Worm (Caenorhabditis elegans) whole organism, L1 larva: ENCODE data around the gene F54B8.1.

Source experiments
- blmp-1 ChIP-seq: fragments of 150-350 bp; optimal IDR thresholded peaks from 2 replicates; lab custom pipeline; 2014; ENCODE audit warnings: missing biosample characterization, missing genetic modification characterization
- lir-3 ChIP-seq: sonication (generic microtip); optimal IDR thresholded peaks from 2 replicates; lab custom pipeline; 2016; ENCODE audit warnings: mild to moderate bottlenecking, missing genetic modification characterization, moderate library complexity, missing compliant biosample characterization; ENCODE audit not compliant: poor library complexity
- mdl-1 ChIP-seq, 2 experiments: fragments of 150-350 bp; optimal IDR thresholded peaks; 2 replicates each; lab custom pipeline; 2014 to 2017; ENCODE audit warnings: missing biosample characterization in 2 of 2, missing genetic modification characterization in 2 of 2, inconsistent platforms in 1 of 2
- mep-1 ChIP-seq: fragments of 150-350 bp; optimal IDR thresholded peaks from 2 replicates; lab custom pipeline; 2014; ENCODE audit warnings: missing biosample characterization, missing genetic modification characterization
- nhr-11 ChIP-seq: fragments of 150-350 bp; optimal IDR thresholded peaks from 2 replicates; lab custom pipeline; 2014; ENCODE audit warnings: missing biosample characterization, missing genetic modification characterization
- nhr-77 ChIP-seq: fragments of 150-350 bp; optimal IDR thresholded peaks from 2 replicates; lab custom pipeline; 2014; ENCODE audit warnings: missing biosample characterization, missing genetic modification characterization
- rnt-1 ChIP-seq: sonication (generic microtip); optimal IDR thresholded peaks from 2 replicates; lab custom pipeline; 2016; ENCODE audit warnings: mild to moderate bottlenecking, missing genetic modification characterization, moderate library complexity, missing compliant biosample characterization
- sox-4 ChIP-seq: sonication (generic microtip); optimal IDR thresholded peaks from 2 replicates; lab custom pipeline; 2016; ENCODE audit warnings: missing genetic modification characterization, missing compliant biosample characterization
- unc-62 ChIP-seq: fragments of 150-350 bp; optimal IDR thresholded peaks from 2 replicates; lab custom pipeline; 2014; ENCODE audit warnings: missing biosample characterization, missing genetic modification reagents, missing genetic modification characterization
- unc-86 ChIP-seq: sonication (generic microtip); optimal IDR thresholded peaks from 2 replicates; lab custom pipeline; 2016; ENCODE audit warnings: missing genetic modification characterization, missing compliant biosample characterization
- zag-1 ChIP-seq: fragments of 150-350 bp; optimal IDR thresholded peaks from 2 replicates; lab custom pipeline; 2014; ENCODE audit warnings: missing biosample characterization, missing genetic modification characterization
- ztf-11 ChIP-seq, 2 experiments: sonication (generic microtip); optimal IDR thresholded peaks; 2 replicates each; lab custom pipeline; 2016 to 2017; ENCODE audit warnings: missing genetic modification characterization in 2 of 2, missing biosample characterization in 1 of 2, missing compliant biosample characterization in 1 of 2

DNA sequence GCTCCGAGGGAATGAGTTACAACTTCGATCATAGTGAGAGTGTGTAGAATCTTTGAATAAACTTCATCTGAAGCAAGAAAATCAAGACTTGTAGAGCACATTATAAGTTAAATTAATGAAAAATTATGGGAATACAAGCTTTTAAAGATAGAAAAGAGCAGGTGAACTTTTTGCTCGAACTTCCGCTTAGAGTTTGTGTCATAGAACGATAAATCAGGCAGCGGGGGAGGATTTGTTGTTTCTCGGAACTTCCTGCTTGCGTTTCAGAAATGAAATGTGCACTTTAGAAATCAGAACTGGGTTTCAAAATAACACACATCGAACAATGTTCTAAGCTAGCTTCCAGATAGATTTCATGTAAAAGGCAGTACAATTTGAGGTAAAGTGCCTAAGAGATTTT, 30.5 kb downstream of the F54B8.1 start, which contains the start of gene srh-149:
- TF ChIP-seq blmp-1 (tag; lab: Kevin White, UChicago) (no peak), nhr-77 (tag; lab: Kevin White, UChicago) (no peak), nhr-11 (tag; lab: Kevin White, UChicago) (no peak), lir-3 (tag; lab: Kevin White, UChicago) (no peak), zag-1 (tag; lab: Kevin White, UChicago) (no peak), unc-62 (GFP tag; lab: Kevin White, UChicago) (no peak), rnt-1 (tag; lab: Kevin White, UChicago) (no peak), sox-4 (no peak), ztf-11 (tag; optimal IDR thresholded peaks at IDR 0.05; lab: Kevin White, UChicago) (no peak), unc-86 (tag; lab: Kevin White, UChicago) (no peak), mdl-1 (tag; optimal IDR thresholded peaks at IDR 0.05; lab: Kevin White, UChicago) (no peak), mep-1 (no peak)
